Worm (Caenorhabditis elegans): ENCODE measurements around the gene phat-6.

Gene phat-6

ce11 chrX:15231800-15232199 is 37.6 kb upstream of the phat-6 start:
- TF ChIP-seq fkh-10 (GFP tag; optimal IDR thresholded peaks at IDR 0.05) (no peak), fos-1 (tag; optimal IDR thresholded peaks at IDR 0.05) (no peak)

ce11 chrX:15230394-15230968 is 36.3 kb upstream of the phat-6 start, which contains the start of gene H03A11.2:
Gene H03A11.2 (minus strand): TSS chrX:15230645.
- no peak for TF ChIP-seq nfya-1 (tag; optimal IDR thresholded peaks at IDR 0.05; ENCODE audit: insufficient read depth)
- peak; percentile 46 for TF ChIP-seq elt-2 (tag; optimal IDR thresholded peaks at IDR 0.05)
- TF ChIP-seq mml-1 (tag; optimal IDR thresholded peaks at IDR 0.05): no peak
- no peak for TF ChIP-seq nhr-77 (tag; optimal IDR thresholded peaks at IDR 0.05)
- no peak for TF ChIP-seq fos-1 (tag; optimal IDR thresholded peaks at IDR 0.05)
- peak; percentile 28 for TF ChIP-seq skn-1 (tag; optimal IDR thresholded peaks at IDR 0.05)
- TF ChIP-seq unc-39 (tag; optimal IDR thresholded peaks at IDR 0.05): no peak
- peak; percentile 48 for TF ChIP-seq lin-39 (tag; optimal IDR thresholded peaks at IDR 0.05)
- TF ChIP-seq hmg-11 (tag; optimal IDR thresholded peaks at IDR 0.05): no peak
- TF ChIP-seq egl-5 (tag; optimal IDR thresholded peaks at IDR 0.05): no peak
- no peak for TF ChIP-seq nhr-28 (tag; optimal IDR thresholded peaks at IDR 0.05)
- no peak for TF ChIP-seq unc-62 (GFP tag; optimal IDR thresholded peaks at IDR 0.05)
- TF ChIP-seq elt-3 (tag; optimal IDR thresholded peaks at IDR 0.05): no peak
- TF ChIP-seq egl-27 (tag; optimal IDR thresholded peaks at IDR 0.05): no peak
- TF ChIP-seq nhr-43 (tag; optimal IDR thresholded peaks at IDR 0.05; ENCODE audit: poor library complexity, severe bottlenecking): no peak

DNA sequence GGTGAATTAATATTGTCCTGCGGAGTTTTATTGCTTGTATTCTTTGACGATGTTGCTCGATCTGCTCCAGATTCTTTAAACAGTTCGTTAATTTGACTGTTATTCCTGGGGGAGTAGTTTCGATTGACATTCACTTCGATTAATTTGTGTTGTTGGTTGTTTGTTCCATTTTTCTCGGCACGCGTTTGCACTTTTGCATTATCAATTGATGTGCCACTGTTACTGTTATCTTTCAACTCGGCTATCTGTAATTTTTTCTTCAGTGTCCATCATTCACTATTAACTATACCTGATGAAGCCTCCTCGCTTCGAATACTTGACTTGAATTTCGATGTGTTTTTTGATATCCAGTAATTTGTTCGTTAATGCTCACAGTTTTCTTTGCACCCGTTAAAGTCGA is 35.0 kb upstream of the phat-6 start:
- TF ChIP-seq pqm-1 (tag; optimal IDR thresholded peaks at IDR 0.05) (peak; percentile 25), elt-1 (tag; optimal IDR thresholded peaks at IDR 0.05) (no peak), mml-1 (tag; optimal IDR thresholded peaks at IDR 0.05) (no peak), elt-2 (tag; optimal IDR thresholded peaks at IDR 0.05) (peak; percentile 52), pha-4 (tag; optimal IDR thresholded peaks at IDR 0.05) (peak; percentile 2), ama-1 (optimal IDR thresholded peaks at IDR 0.05) (no peak), sea-2 (GFP tag; optimal IDR thresholded peaks at IDR 0.05) (no peak), ceh-9 (tag; optimal IDR thresholded peaks at IDR 0.05) (no peak), fos-1 (tag; optimal IDR thresholded peaks at IDR 0.05) (no peak), nhr-11 (tag; optimal IDR thresholded peaks at IDR 0.05) (no peak), lin-15B (tag; optimal IDR thresholded peaks at IDR 0.05) (no peak), lsy-12 (tag; optimal IDR thresholded peaks at IDR 0.05) (no peak), zag-1 (tag; optimal IDR thresholded peaks at IDR 0.05) (no peak)

DNA sequence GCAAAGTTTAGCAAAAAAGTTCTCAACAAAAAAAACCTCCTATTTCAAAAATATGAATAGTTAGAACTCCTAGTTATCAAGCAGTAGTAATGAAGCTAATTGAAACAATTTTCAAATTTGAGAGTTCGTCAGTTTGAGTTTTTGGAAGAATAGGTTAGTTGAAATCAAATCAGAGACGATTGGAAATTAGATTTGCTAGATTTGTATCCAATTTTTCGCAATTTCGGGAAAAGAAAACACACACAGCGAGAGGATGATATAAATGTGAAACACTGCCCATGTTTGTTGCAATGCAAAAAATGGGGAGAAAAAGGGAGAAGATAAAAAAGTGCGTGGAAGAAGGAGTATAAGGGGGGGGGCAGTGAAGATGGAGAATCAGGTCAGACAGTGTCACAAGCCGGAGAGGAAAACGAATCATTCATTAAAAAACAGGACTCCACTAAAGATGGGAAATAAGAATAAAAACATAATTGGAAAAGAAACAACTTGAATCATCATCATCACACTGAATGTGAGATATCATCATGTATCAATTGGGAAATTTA is 31.1 kb upstream of the phat-6 start:
- TF ChIP-seq unc-62 (GFP tag; optimal IDR thresholded peaks at IDR 0.05) (no peak), nhr-23 (tag; optimal IDR thresholded peaks at IDR 0.05) (peak; percentile 63)

- no peak for TF ChIP-seq R02D3.7 (tag; optimal IDR thresholded peaks at IDR 0.05)
- TF ChIP-seq fos-1 (tag; optimal IDR thresholded peaks at IDR 0.05): no peak
- TF ChIP-seq hmg-11 (tag; optimal IDR thresholded peaks at IDR 0.05): no peak
- no peak for TF ChIP-seq ztf-11 (tag; optimal IDR thresholded peaks at IDR 0.05)
- TF ChIP-seq ceh-82 (tag; optimal IDR thresholded peaks at IDR 0.05): no peak
- TF ChIP-seq fkh-2 (tag; optimal IDR thresholded peaks at IDR 0.05): no peak
- TF ChIP-seq fkh-10 (GFP tag; optimal IDR thresholded peaks at IDR 0.05): no peak
- no peak for TF ChIP-seq ZK546.5 (tag; optimal IDR thresholded peaks at IDR 0.05)
- TF ChIP-seq ceh-28 (tag; optimal IDR thresholded peaks at IDR 0.05): no peak
- TF ChIP-seq eor-1 (tag; optimal IDR thresholded peaks at IDR 0.05): no peak
- no peak for TF ChIP-seq elt-3 (tag; optimal IDR thresholded peaks at IDR 0.05)
- TF ChIP-seq nhr-67 (tag; optimal IDR thresholded peaks at IDR 0.05): no peak
- no peak for TF ChIP-seq nhr-76 (tag; optimal IDR thresholded peaks at IDR 0.05)
- no peak for TF ChIP-seq elt-2 (tag; optimal IDR thresholded peaks at IDR 0.05)
- TF ChIP-seq ztf-4 (tag; optimal IDR thresholded peaks at IDR 0.05): no peak
- no peak for TF ChIP-seq nhr-23 (tag; optimal IDR thresholded peaks at IDR 0.05)
- TF ChIP-seq egl-5 (tag; optimal IDR thresholded peaks at IDR 0.05): no peak
- TF ChIP-seq mdl-1 (tag; optimal IDR thresholded peaks at IDR 0.05): no peak
- no peak for TF ChIP-seq tbx-2 (tag; optimal IDR thresholded peaks at IDR 0.05)
These were observed 29.9 kb upstream of the phat-6 start for ce11 chrX:15224128-15224527.

All from whole organism, L3 larva.